Fruit fly (Drosophila melanogaster): ENCODE data around the gene Rpt3.

Rpt3 gene

DNA sequence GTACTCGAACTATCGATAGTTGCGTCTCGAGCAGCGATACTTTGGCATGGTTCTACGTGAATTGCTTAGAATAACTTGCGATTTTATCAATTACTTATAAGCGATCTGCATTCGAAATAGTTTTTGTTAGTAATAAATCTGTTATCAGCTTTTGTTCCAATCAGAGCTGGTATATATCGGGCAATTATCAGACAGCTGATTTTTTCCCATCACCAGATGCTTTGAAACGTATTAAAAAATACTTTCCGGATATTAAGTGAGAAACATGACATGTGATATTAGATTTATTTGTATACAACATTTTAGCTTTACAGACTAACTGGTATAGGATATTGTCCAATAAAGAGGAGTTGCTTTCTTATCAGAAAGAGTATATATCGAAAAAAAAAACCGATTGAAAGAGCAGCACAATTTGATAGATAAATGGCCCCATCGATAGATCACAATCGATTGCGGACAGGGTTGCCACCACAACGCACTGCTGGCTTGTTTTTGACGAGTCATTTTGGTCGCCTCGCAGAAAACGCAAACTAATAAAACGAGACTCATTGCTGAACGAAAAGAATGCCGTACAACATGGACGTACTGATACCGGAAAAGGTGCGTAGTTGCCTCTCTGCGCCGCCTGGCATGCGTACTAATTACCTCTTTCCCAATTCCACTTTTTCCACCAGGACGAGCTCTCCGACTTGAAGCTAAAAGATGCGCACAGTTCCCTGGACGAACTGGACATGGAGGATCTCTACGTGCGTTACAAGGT lies at the start of gene Rpt3 (continued):
- peak; percentile 36 for TF ChIP-seq pzg (GFP tag; optimal IDR thresholded peaks at IDR 0.05)
- no peak for TF ChIP-seq slou (GFP tag; optimal IDR thresholded peaks at IDR 0.05)
- TF ChIP-seq ftz-f1 (GFP tag; optimal IDR thresholded peaks at IDR 0.05) = no peak
- no peak for TF ChIP-seq jigr1 (GFP tag; IDR thresholded peaks at IDR 0.05)
- peak; percentile 82; the same call in 2 of the 3 replicates for TF ChIP-seq CG14860 (GFP tag; IDR thresholded peaks at IDR 0.05; ENCODE audit: partially characterized antibody)
- peak; percentile 55; the same call in 2 of the 3 replicates for TF ChIP-seq row (GFP tag; IDR thresholded peaks at IDR 0.05)
- no peak for TF ChIP-seq CG15601 (tag; optimal IDR thresholded peaks at IDR 0.05)
- TF ChIP-seq twi (tag; optimal IDR thresholded peaks at IDR 0.05) = no peak
- TF ChIP-seq CG11695 (GFP tag; IDR thresholded peaks at IDR 0.05) = no peak
- TF ChIP-seq Tbp (GFP tag; optimal IDR thresholded peaks at IDR 0.05) = no peak
- TF ChIP-seq CHES-1-like (GFP tag; optimal IDR thresholded peaks at IDR 0.05) = peak; percentile 4
- TF ChIP-seq CG30020 (tag; optimal IDR thresholded peaks at IDR 0.05) = peak; percentile 27
- TF ChIP-seq CG17802 (tag; optimal IDR thresholded peaks at IDR 0.05) = no peak
- TF ChIP-seq CG2116 (GFP tag; optimal IDR thresholded peaks at IDR 0.05) = peak; percentile 67
- TF ChIP-seq CG32532 (GFP tag; IDR thresholded peaks at IDR 0.05) = 0 out of 2 replicates have a peak, but pooled peaks have one; percentile 8
- TF ChIP-seq CG2889 (GFP tag; IDR thresholded peaks at IDR 0.05) = no peak
- TF ChIP-seq slp2 (GFP tag; optimal IDR thresholded peaks at IDR 0.05) = no peak
- TF ChIP-seq zen2 (GFP tag; IDR thresholded peaks at IDR 0.05; ENCODE audit: partially characterized antibody) = peak; percentile 68; the same call in 1 of the 3 replicates
- no peak for TF ChIP-seq Bteb2 (GFP tag; optimal IDR thresholded peaks at IDR 0.05)
- TF ChIP-seq CG14441 (GFP tag; IDR thresholded peaks at IDR 0.05) = no peak
- peak; percentile 66 to 96 for TF ChIP-seq insv (GFP tag; optimal IDR thresholded peaks at IDR 0.05)
- no peak for TF ChIP-seq CG12942 (GFP tag; optimal IDR thresholded peaks at IDR 0.05)
- no peak for TF ChIP-seq CG15073 (GFP tag; optimal IDR thresholded peaks at IDR 0.05)
- TF ChIP-seq GATAe (GFP tag; conservative IDR thresholded peaks at IDR 0.05) = no peak
- no peak for TF ChIP-seq CG1529 (GFP tag; optimal IDR thresholded peaks at IDR 0.05)
- no peak for TF ChIP-seq Ssrp (tag; optimal IDR thresholded peaks at IDR 0.05)
- TF ChIP-seq Deaf1 (tag; optimal IDR thresholded peaks at IDR 0.05) = no peak
- no peak for TF ChIP-seq Atf3 (GFP tag; optimal IDR thresholded peaks at IDR 0.05)
- TF ChIP-seq inv (GFP tag; IDR thresholded peaks at IDR 0.05; ENCODE audit: partially characterized antibody) = peak; percentile 74; the same call in 1 of the 2 replicates
- TF ChIP-seq h (optimal IDR thresholded peaks at IDR 0.05) = no peak
- no peak for TF ChIP-seq sens-2 (GFP tag; IDR thresholded peaks at IDR 0.05)
- TF ChIP-seq psq (GFP tag; optimal IDR thresholded peaks at IDR 0.05) = no peak
- TF ChIP-seq Rfx (GFP tag; IDR thresholded peaks at IDR 0.05) = peak; percentile 7; the same call in 1 of the 2 replicates
- TF ChIP-seq Lim3 (GFP tag; IDR thresholded peaks at IDR 0.05) = no peak
- TF ChIP-seq CoRest (tag; optimal IDR thresholded peaks at IDR 0.05) = peak; percentile 6
- TF ChIP-seq nau (GFP tag; optimal IDR thresholded peaks at IDR 0.05) = no peak
- no peak for TF ChIP-seq CG31441 (GFP tag; IDR thresholded peaks at IDR 0.05)
- TF ChIP-seq Dip2 (GFP tag; IDR thresholded peaks at IDR 0.05) = no peak
- peak; percentile 99 for TF ChIP-seq CG14710 (tag; optimal IDR thresholded peaks at IDR 0.05)
- peak; percentile 2 for TF ChIP-seq HLH54F (GFP tag; optimal IDR thresholded peaks at IDR 0.05)
- TF ChIP-seq so (GFP tag; IDR thresholded peaks at IDR 0.05) = no peak
- peak; percentile 67 for TF ChIP-seq Opbp (GFP tag; IDR thresholded peaks at IDR 0.05; ENCODE audit: partially characterized antibody)
- peak; percentile 27 for TF ChIP-seq CG2120 (GFP tag; optimal IDR thresholded peaks at IDR 0.05)
- peak; percentile 73 for TF ChIP-seq CG6791 (GFP tag; IDR thresholded peaks at IDR 0.05; ENCODE audit: partially characterized antibody)
- TF ChIP-seq CG31224 (GFP tag; IDR thresholded peaks at IDR 0.05) = no peak
- no peak for TF ChIP-seq Awh (GFP tag; IDR thresholded peaks at IDR 0.05)
- TF ChIP-seq mam (GFP tag; optimal IDR thresholded peaks at IDR 0.05) = peak; percentile 0
- no peak for TF ChIP-seq CG17568 (GFP tag; optimal IDR thresholded peaks at IDR 0.05)
- no peak for TF ChIP-seq CG12071 (GFP tag; optimal IDR thresholded peaks at IDR 0.05)
- TF ChIP-seq CG3407 (GFP tag; optimal IDR thresholded peaks at IDR 0.05) = no peak
